Worm (Caenorhabditis elegans) whole organism, L1 larva: ENCODE data around the gene Y39A1A.2.

Experiments
- C34B4.2 ChIP-seq: sonication (generic microtip); optimal IDR thresholded peaks from 2 replicates; lab custom pipeline; 2017; ENCODE audit warnings: mild to moderate bottlenecking, missing genetic modification characterization, missing compliant biosample characterization
- F16B12.6 ChIP-seq: fragments of 150-350 bp; optimal IDR thresholded peaks from 2 replicates; lab custom pipeline; 2014; ENCODE audit warnings: missing biosample characterization, missing genetic modification characterization
- blmp-1 ChIP-seq: fragments of 150-350 bp; optimal IDR thresholded peaks from 2 replicates; lab custom pipeline; 2014; ENCODE audit warnings: missing biosample characterization, missing genetic modification characterization
- ceh-63 ChIP-seq: fragments of 200-800 bp; sonication (Bioruptor generic); optimal IDR thresholded peaks from 2 replicates; lab custom pipeline; 2018; ENCODE audit warnings: mild to moderate bottlenecking, missing genetic modification characterization, missing compliant biosample characterization
- ceh-8 ChIP-seq: fragments of 200-800 bp; sonication (Bioruptor generic); optimal IDR thresholded peaks from 2 replicates; lab custom pipeline; 2018; ENCODE audit warnings: mild to moderate bottlenecking, missing genetic modification characterization, moderate library complexity, missing compliant biosample characterization
- ceh-82 ChIP-seq, 3 experiments: fragments of 150-350 bp in 1 of 3; sonication (generic microtip) in 2 of 3; optimal IDR thresholded peaks; 2 replicates each; lab custom pipeline; 2014 to 2017; ENCODE audit warnings: missing biosample characterization in 3 of 3, missing genetic modification characterization in 3 of 3
- ceh-88 ChIP-seq: fragments of 200-800 bp; sonication (Bioruptor generic); IDR thresholded peaks from 2 replicates; pipeline ENCODE4 v1.3.6; 2022; ENCODE audit warnings: missing genetic modification characterization, missing compliant biosample characterization
- dpl-1 ChIP-seq, 3 experiments: fragments of 150-350 bp in 2 of 3; sonication (generic microtip) in 1 of 3; optimal IDR thresholded peaks; 2 replicates each; lab custom pipeline; 2014 to 2017; ENCODE audit warnings: missing biosample characterization in 3 of 3, missing genetic modification characterization in 3 of 3, missing genetic modification reagents in 3 of 3
- dsc-1 ChIP-seq: sonication (generic microtip); optimal IDR thresholded peaks from 2 replicates; lab custom pipeline; 2016; ENCODE audit warnings: mild to moderate bottlenecking, missing genetic modification characterization, missing compliant biosample characterization
- efl-3 ChIP-seq: fragments of 200-800 bp; sonication (Bioruptor generic); optimal IDR thresholded peaks from 2 replicates; lab custom pipeline; 2018; ENCODE audit warnings: mild to moderate bottlenecking, missing genetic modification characterization, missing compliant biosample characterization
- egl-13 ChIP-seq: sonication (generic microtip); optimal IDR thresholded peaks from 2 replicates; lab custom pipeline; 2016; ENCODE audit warnings: missing genotype, missing genetic modification reagents, missing genetic modification characterization, missing compliant biosample characterization
- egl-27 ChIP-seq, 2 experiments: fragments of 150-350 bp in 1 of 2; sonication (generic microtip); optimal IDR thresholded peaks; 3 replicates each; lab custom pipeline; 2017 to 2018; ENCODE audit warnings: missing biosample characterization in 2 of 2, missing genetic modification characterization in 2 of 2, missing genetic modification reagents in 2 of 2
- elt-2 ChIP-seq: sonication (generic microtip); optimal IDR thresholded peaks from 2 replicates; lab custom pipeline; 2016; ENCODE audit warnings: missing genetic modification characterization, mild to moderate bottlenecking, inconsistent platforms, missing compliant biosample characterization, missing genetic modification reagents
- fkh-4 ChIP-seq: sonication (generic microtip); optimal IDR thresholded peaks from 2 replicates; lab custom pipeline; 2016; ENCODE audit warnings: missing compliant biosample characterization, missing genetic modification characterization, borderline replicate concordance
- fkh-8 ChIP-seq: sonication (generic microtip); optimal IDR thresholded peaks from 2 replicates; lab custom pipeline; 2016; ENCODE audit warnings: mild to moderate bottlenecking, missing genetic modification characterization, missing compliant biosample characterization
- fos-1 ChIP-seq: fragments of 150-350 bp; optimal IDR thresholded peaks from 2 replicates; lab custom pipeline; 2014; ENCODE audit warnings: missing biosample characterization, missing genetic modification characterization
- hlh-17 ChIP-seq: fragments of 200-800 bp; sonication (Bioruptor generic); optimal IDR thresholded peaks from 2 replicates; lab custom pipeline; 2018; ENCODE audit warnings: missing genetic modification characterization, mild to moderate bottlenecking, missing compliant biosample characterization, moderate library complexity, borderline replicate concordance
- hlh-4 ChIP-seq: sonication (generic microtip); optimal IDR thresholded peaks from 2 replicates; lab custom pipeline; 2016; ENCODE audit warnings: mild to moderate bottlenecking, missing genetic modification characterization, missing compliant biosample characterization
- isw-1 ChIP-seq: fragments of 200-800 bp; sonication (Bioruptor generic); IDR thresholded peaks from 2 replicates; pipeline ENCODE4 v1.3.6; 2022; ENCODE audit warnings: missing genetic modification characterization, missing compliant biosample characterization
- jun-1 ChIP-seq: fragments of 150-350 bp; optimal IDR thresholded peaks from 2 replicates; lab custom pipeline; 2014; ENCODE audit warnings: missing biosample characterization, missing genetic modification reagents, missing genetic modification characterization
- lin-13 ChIP-seq: fragments of 150-350 bp; optimal IDR thresholded peaks from 2 replicates; lab custom pipeline; 2014; ENCODE audit warnings: missing biosample characterization, missing genetic modification reagents, missing genetic modification characterization
- lin-14 ChIP-seq: fragments of 200-800 bp; sonication (Bioruptor generic); optimal IDR thresholded peaks from 2 replicates; lab custom pipeline; 2018; ENCODE audit warnings: mild to moderate bottlenecking, missing genetic modification characterization, moderate library complexity, missing compliant biosample characterization
- lin-15B ChIP-seq: fragments of 150-350 bp; sonication (generic microtip); optimal IDR thresholded peaks from 3 replicates; lab custom pipeline; 2014; ENCODE audit warnings: missing biosample characterization, missing genetic modification characterization
- mdl-1 ChIP-seq, 2 experiments: fragments of 150-350 bp; optimal IDR thresholded peaks; 2 replicates each; lab custom pipeline; 2014 to 2017; ENCODE audit warnings: missing biosample characterization in 2 of 2, missing genetic modification characterization in 2 of 2, inconsistent platforms in 1 of 2
- mef-2 ChIP-seq: fragments of 150-350 bp; optimal IDR thresholded peaks from 2 replicates; lab custom pipeline; 2014; ENCODE audit warnings: missing biosample characterization, missing genetic modification characterization
- nhr-12 ChIP-seq: sonication (generic microtip); optimal IDR thresholded peaks from 2 replicates; lab custom pipeline; 2017; ENCODE audit warnings: missing biosample characterization, missing genetic modification characterization
- nhr-20 ChIP-seq: sonication (generic microtip); optimal IDR thresholded peaks from 2 replicates; lab custom pipeline; 2016; ENCODE audit warnings: mild to moderate bottlenecking, missing genetic modification characterization, missing compliant biosample characterization
- nhr-237 ChIP-seq: fragments of 150-350 bp; optimal IDR thresholded peaks from 2 replicates; lab custom pipeline; 2014; ENCODE audit warnings: missing biosample characterization, missing genetic modification characterization
- nhr-47 ChIP-seq: sonication (generic microtip); optimal IDR thresholded peaks from 2 replicates; lab custom pipeline; 2016; ENCODE audit warnings: mild to moderate bottlenecking, missing genetic modification characterization, moderate library complexity, missing compliant biosample characterization
- nhr-71 ChIP-seq: sonication (generic microtip); optimal IDR thresholded peaks from 2 replicates; lab custom pipeline; 2016; ENCODE audit warnings: mild to moderate bottlenecking, missing genetic modification characterization, moderate library complexity, missing compliant biosample characterization
- nhr-76 ChIP-seq: sonication (generic microtip); optimal IDR thresholded peaks from 2 replicates; lab custom pipeline; 2017; ENCODE audit warnings: missing biosample characterization, missing genetic modification characterization
- nhr-85 ChIP-seq: sonication (generic microtip); peaks from one replicate; lab custom pipeline; 2016; ENCODE audit warnings: missing genetic modification characterization, inconsistent platforms, missing compliant biosample characterization
- pax-3 ChIP-seq: fragments of 200-800 bp; sonication (Bioruptor generic); optimal IDR thresholded peaks from 2 replicates; lab custom pipeline; 2018; ENCODE audit warnings: mild to moderate bottlenecking, missing genetic modification characterization, moderate library complexity, missing compliant biosample characterization
- snpc-4 ChIP-seq: fragments of 150-350 bp; optimal IDR thresholded peaks from 2 replicates; lab custom pipeline; 2014; ENCODE audit warnings: missing biosample characterization, missing genetic modification characterization
- snu-23 ChIP-seq: sonication (generic microtip); optimal IDR thresholded peaks from 2 replicates; lab custom pipeline; 2016; ENCODE audit warnings: missing genetic modification characterization, missing compliant biosample characterization
- sox-4 ChIP-seq: sonication (generic microtip); optimal IDR thresholded peaks from 2 replicates; lab custom pipeline; 2016; ENCODE audit warnings: missing genetic modification characterization, missing compliant biosample characterization
- sptf-1 ChIP-seq: fragments of 150-350 bp; optimal IDR thresholded peaks from 2 replicates; lab custom pipeline; 2014; ENCODE audit warnings: missing biosample characterization, missing genetic modification characterization
- swsn-7 ChIP-seq: sonication (generic microtip); optimal IDR thresholded peaks from 2 replicates; lab custom pipeline; 2016; ENCODE audit warnings: missing genetic modification characterization, missing compliant biosample characterization
- unc-130 ChIP-seq: fragments of 150-350 bp; optimal IDR thresholded peaks from 2 replicates; lab custom pipeline; 2017; ENCODE audit warnings: missing biosample characterization, missing genetic modification characterization, inconsistent platforms
- vab-15 ChIP-seq: sonication (generic microtip); optimal IDR thresholded peaks from 2 replicates; lab custom pipeline; 2017; ENCODE audit warnings: missing genotype, mild to moderate bottlenecking, missing genetic modification characterization, missing compliant biosample characterization
- zag-1 ChIP-seq: fragments of 150-350 bp; optimal IDR thresholded peaks from 2 replicates; lab custom pipeline; 2014; ENCODE audit warnings: missing biosample characterization, missing genetic modification characterization

Gene Y39A1A.2

DNA sequence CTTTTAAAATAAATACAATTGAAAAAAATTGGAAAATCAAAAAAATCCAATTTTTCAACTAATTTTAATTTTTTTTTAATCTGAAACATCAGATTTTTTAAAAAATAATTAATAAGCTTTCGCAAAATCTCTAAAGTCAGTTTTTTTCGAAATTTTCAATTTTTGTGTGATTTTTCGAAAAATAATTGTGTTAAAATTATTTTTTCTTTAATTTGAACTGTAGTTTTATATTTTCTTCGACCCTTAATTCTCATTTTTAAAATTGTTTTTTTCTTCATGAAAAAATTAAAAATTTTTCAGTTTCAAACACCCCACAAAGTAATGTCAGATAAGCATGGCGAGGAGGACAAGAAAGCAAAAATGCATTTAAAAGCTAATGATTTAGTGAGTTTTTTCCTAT lies 1.7 kb upstream of the Y39A1A.2 start, which contains the start of gene rabx-5:
Gene rabx-5 (plus strand): TSS at position 301 of the 400 bp plus-strand sequence.
- TF ChIP-seq nhr-47 (no peak), fkh-4 (tag; lab: Kevin White, UChicago) (no peak), swsn-7 (tag; lab: Kevin White, UChicago) (no peak), ceh-63 (GFP tag; lab: Kevin White, UChicago) (no peak), snu-23 (GFP tag; lab: Kevin White, UChicago) (no peak), mdl-1 (tag; optimal IDR thresholded peaks at IDR 0.05; lab: Kevin White, UChicago) (no peak), nhr-20 (no peak), efl-3 (no peak), ceh-82 (tag; optimal IDR thresholded peaks at IDR 0.05; lab: Kevin White, UChicago) (no peak), dsc-1 (tag; lab: Kevin White, UChicago) (no peak)

ce11 chrIII:10604325-10604724 lies 959 bp upstream of the Y39A1A.2 start:
- no peak for TF ChIP-seq mdl-1 (tag; optimal IDR thresholded peaks at IDR 0.05; lab: Kevin White, UChicago)
- no peak for TF ChIP-seq unc-130 (tag; lab: Kevin White, UChicago)
- peak; percentile 4 for TF ChIP-seq F16B12.6 (tag; lab: Kevin White, UChicago)
- no peak for TF ChIP-seq pax-3 (tag; lab: Kevin White, UChicago)
- peak; percentile 65 for TF ChIP-seq nhr-47
- peak; percentile 51 for TF ChIP-seq dsc-1 (tag; lab: Kevin White, UChicago)
- peak; percentile 98 for TF ChIP-seq fkh-8 (tag; lab: Kevin White, UChicago)
- TF ChIP-seq snpc-4 (tag; lab: Kevin White, UChicago), result no peak
- peak; percentile 24 for TF ChIP-seq mef-2 (tag; lab: Kevin White, UChicago)
- TF ChIP-seq hlh-4 (tag; lab: Kevin White, UChicago), result no peak
- TF ChIP-seq fos-1 (tag; lab: Kevin White, UChicago), result no peak
- TF ChIP-seq lin-15B (tag; lab: Kevin White, UChicago), result no peak
- TF ChIP-seq nhr-71 (tag; lab: Kevin White, UChicago), result peak; percentile 72
- TF ChIP-seq lin-14 (GFP tag; lab: Kevin White, UChicago), result peak; percentile 26
- no peak for TF ChIP-seq elt-2
- peak; percentile 13 for TF ChIP-seq swsn-7 (tag; lab: Kevin White, UChicago)
- TF ChIP-seq, all 84 proteins: peak for 8

- peak; percentile 39 for TF ChIP-seq lin-14 (GFP tag; lab: Kevin White, UChicago)
- peak; percentile 6 for TF ChIP-seq nhr-20
- TF ChIP-seq hlh-17 (GFP tag; lab: Kevin White, UChicago), result no peak
- no peak for TF ChIP-seq mef-2 (tag; lab: Kevin White, UChicago)
- peak; percentile 74 for TF ChIP-seq pax-3 (tag; lab: Kevin White, UChicago)
- TF ChIP-seq dpl-1 (GFP tag; optimal IDR thresholded peaks at IDR 0.05; lab: Kevin White, UChicago), result no peak
- TF ChIP-seq vab-15 (tag; lab: Kevin White, UChicago), result no peak
- TF ChIP-seq ceh-82 (tag; optimal IDR thresholded peaks at IDR 0.05; lab: Kevin White, UChicago), result no peak
- peak; percentile 58 for TF ChIP-seq egl-13 (tag; lab: Kevin White, UChicago)
- TF ChIP-seq swsn-7 (tag; lab: Kevin White, UChicago), result peak; percentile 20
- no peak for TF ChIP-seq isw-1
- no peak for TF ChIP-seq ceh-88
- TF ChIP-seq elt-2, result no peak
- peak; percentile 84 for TF ChIP-seq fkh-8 (tag; lab: Kevin White, UChicago)
- TF ChIP-seq sptf-1 (tag; lab: Kevin White, UChicago), result no peak
- no peak for TF ChIP-seq C34B4.2 (tag; lab: Kevin White, UChicago)
- TF ChIP-seq sox-4 (tag; lab: Kevin White, UChicago), result peak; percentile 4
- TF ChIP-seq dsc-1 (tag; lab: Kevin White, UChicago), result peak; percentile 95
- no peak for TF ChIP-seq nhr-76 (tag; lab: Kevin White, UChicago)
- no peak for TF ChIP-seq nhr-85
- TF ChIP-seq nhr-71 (tag; lab: Kevin White, UChicago), result peak; percentile 53
- no peak for TF ChIP-seq snpc-4 (tag; lab: Kevin White, UChicago)
- TF ChIP-seq nhr-47, result peak; percentile 58
These were observed 2.5 kb downstream of the Y39A1A.2 start for ce11 chrIII:10600894-10601293.

DNA sequence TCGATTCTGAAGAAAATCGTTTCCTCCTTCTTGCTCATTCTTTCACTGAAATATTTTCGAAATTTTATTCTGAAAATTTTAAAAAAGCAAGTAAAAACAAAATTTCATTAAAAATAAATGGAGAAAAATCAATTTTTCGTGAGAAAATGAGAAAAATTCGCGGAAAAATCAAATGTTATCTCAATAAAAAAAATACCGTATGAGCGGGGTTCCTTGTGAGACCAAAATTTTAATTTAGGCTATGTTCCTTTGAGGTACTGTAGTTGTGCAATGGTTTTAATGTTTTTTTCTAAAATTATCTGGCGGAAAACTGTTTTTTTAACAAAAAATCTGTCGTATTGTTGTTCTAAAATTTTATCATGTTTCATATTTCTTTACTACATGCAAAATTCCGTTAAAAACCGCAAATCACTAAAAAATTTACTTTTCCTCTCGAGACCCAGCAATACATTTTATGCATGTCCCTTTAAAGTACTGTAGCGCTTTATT lies 3.2 kb downstream of the Y39A1A.2 start, which contains the start of gene epg-6:
Gene epg-6 (minus strand): TSS at position 51 of the 489 bp plus-strand sequence.
- TF ChIP-seq snu-23 (GFP tag; lab: Kevin White, UChicago), result no peak
- no peak for TF ChIP-seq C34B4.2 (tag; lab: Kevin White, UChicago)
- TF ChIP-seq zag-1 (tag; lab: Kevin White, UChicago), result no peak
- TF ChIP-seq ceh-88, result no peak
- no peak for TF ChIP-seq lin-13 (GFP tag; lab: Kevin White, UChicago)
- TF ChIP-seq nhr-237 (tag; lab: Kevin White, UChicago), result no peak
- TF ChIP-seq ceh-8 (GFP tag; lab: Kevin White, UChicago), result no peak
- no peak for TF ChIP-seq jun-1
- TF ChIP-seq blmp-1, result no peak
- TF ChIP-seq egl-27 (tag; optimal IDR thresholded peaks at IDR 0.05; lab: Kevin White, UChicago), result no peak
- TF ChIP-seq nhr-12, result no peak
